Fruit fly (Drosophila melanogaster) whole organism, embryonic: ENCODE data around the gene CG43446.

ENCODE experiments used
- ATbp ChIP-seq: fragments of 200-800 bp; sonication (Bioruptor generic); optimal IDR thresholded peaks from 2 replicates; lab custom pipeline; 2017; ENCODE audit warnings: missing biosample characterization, mild to moderate bottlenecking, missing genetic modification characterization, missing genetic modification reagents
- Ada2b ChIP-seq: fragments of 200-800 bp; sonication (Bioruptor generic); IDR thresholded peaks from 2 replicates; pipeline ENCODE4 v1.3.6; 2022; ENCODE audit warnings: missing biosample characterization, missing genetic modification characterization
- Adf1 ChIP-seq: fragments of 200-800 bp; sonication (Bioruptor generic); IDR thresholded peaks from 2 replicates; pipeline ENCODE4 v1.3.6; 2022; ENCODE audit warnings: missing biosample characterization, missing genetic modification characterization
- Asciz ChIP-seq: fragments of 200-800 bp; sonication (Bioruptor generic); optimal IDR thresholded peaks from 2 replicates; lab custom pipeline; 2017; ENCODE audit warnings: missing biosample characterization, mild to moderate bottlenecking, missing genetic modification characterization, missing genetic modification reagents
- Atf-2 ChIP-seq: fragments of 200-800 bp; sonication (Bioruptor generic); optimal IDR thresholded peaks from 2 replicates; lab custom pipeline; 2016; ENCODE audit warnings: missing biosample characterization, missing genetic modification characterization
- B-H1 ChIP-seq: fragments of 200-800 bp; sonication (Bioruptor generic); IDR thresholded peaks from 3 replicates; pipeline ENCODE4 v1.3.6; 2022; ENCODE audit warnings: missing biosample characterization, missing genetic modification characterization
- Bteb2 ChIP-seq: fragments of 200-800 bp; sonication (Bioruptor generic); optimal IDR thresholded peaks from 2 replicates; lab custom pipeline; 2016; ENCODE audit warnings: missing biosample characterization, missing genetic modification characterization
- CG10267 ChIP-seq: fragments of 200-800 bp; sonication (Bioruptor generic); optimal IDR thresholded peaks from 2 replicates; lab custom pipeline; 2018; ENCODE audit warnings: missing biosample characterization, mild to moderate bottlenecking, missing genetic modification characterization, moderate library complexity
- CG10959 ChIP-seq: fragments of 200-800 bp; sonication (Bioruptor generic); IDR thresholded peaks from 2 replicates; pipeline ENCODE4 v1.3.6; 2022; ENCODE audit warnings: missing biosample characterization, missing genetic modification characterization
- CG11085 ChIP-seq: fragments of 200-800 bp; sonication (Bioruptor generic); IDR thresholded peaks from 2 replicates; pipeline ENCODE4 v1.3.6; 2022; ENCODE audit warnings: missing biosample characterization, missing genetic modification characterization
- CG12769 ChIP-seq: fragments of 200-800 bp; sonication (Bioruptor generic); optimal IDR thresholded peaks from 2 replicates; lab custom pipeline; 2019; ENCODE audit warnings: missing biosample characterization, mild to moderate bottlenecking, missing genetic modification characterization, moderate library complexity
- CG13123 ChIP-seq: fragments of 200-800 bp; sonication (Bioruptor generic); optimal IDR thresholded peaks from 2 replicates; lab custom pipeline; 2016; ENCODE audit warnings: missing biosample characterization, missing genetic modification characterization
- CG14667 ChIP-seq: fragments of 200-800 bp; sonication (Bioruptor generic); IDR thresholded peaks from 2 replicates; pipeline ENCODE4 v1.3.6; 2022; ENCODE audit warnings: missing biosample characterization, missing genetic modification characterization
- CG17361 ChIP-seq: fragments of 200-800 bp; sonication (Bioruptor generic); IDR thresholded peaks from 3 replicates; pipeline ENCODE4 v1.3.6; 2022; ENCODE audit warnings: missing biosample characterization, missing genetic modification characterization
- CG18262 ChIP-seq: fragments of 200-800 bp; optimal IDR thresholded peaks from 3 replicates; lab custom pipeline; 2019; ENCODE audit warnings: missing biosample characterization, mild to moderate bottlenecking, missing genetic modification characterization, moderate library complexity
- CG18599 ChIP-seq: fragments of 200-800 bp; sonication (Bioruptor generic); optimal IDR thresholded peaks from 3 replicates; lab custom pipeline; 2017; ENCODE audit warnings: missing biosample characterization, missing genetic modification characterization, mild to moderate bottlenecking, moderate library complexity, missing genetic modification reagents
- CG2116 ChIP-seq: fragments of 200-800 bp; sonication (Bioruptor generic); optimal IDR thresholded peaks from 3 replicates; lab custom pipeline; 2018; ENCODE audit warnings: missing biosample characterization, mild to moderate bottlenecking, missing genetic modification characterization
- CG2202 ChIP-seq: fragments of 200-800 bp; sonication (Bioruptor generic); optimal IDR thresholded peaks from 2 replicates; lab custom pipeline; 2018; ENCODE audit warnings: missing biosample characterization, mild to moderate bottlenecking, missing genetic modification characterization
- CG30020 ChIP-seq: fragments of 200-800 bp; optimal IDR thresholded peaks from 2 replicates; lab custom pipeline; 2019; ENCODE audit warnings: missing biosample characterization, mild to moderate bottlenecking, missing genetic modification characterization, moderate library complexity
- CG3281 ChIP-seq: fragments of 200-800 bp; sonication (Bioruptor generic); optimal IDR thresholded peaks from 3 replicates; lab custom pipeline; 2017; ENCODE audit warnings: missing biosample characterization, mild to moderate bottlenecking, missing genetic modification characterization
- CG34376 ChIP-seq: fragments of 200-800 bp; sonication (Bioruptor generic); optimal IDR thresholded peaks from 2 replicates; lab custom pipeline; 2018; ENCODE audit warnings: missing biosample characterization, mild to moderate bottlenecking, missing genetic modification characterization
- CG6765 ChIP-seq: fragments of 200-800 bp; sonication (Bioruptor generic); optimal IDR thresholded peaks from 3 replicates; lab custom pipeline; 2017; ENCODE audit warnings: missing biosample characterization, mild to moderate bottlenecking, missing genetic modification characterization
- CG6854 ChIP-seq: fragments of 200-800 bp; sonication (Bioruptor generic); optimal IDR thresholded peaks from 3 replicates; lab custom pipeline; 2017; ENCODE audit warnings: missing biosample characterization, mild to moderate bottlenecking, missing genetic modification characterization
- CG8089 ChIP-seq: fragments of 200-800 bp; sonication (Bioruptor generic); optimal IDR thresholded peaks from 3 replicates; lab custom pipeline; 2016; ENCODE audit warnings: missing biosample characterization, missing genetic modification characterization
- CkIIα-i1 ChIP-seq: fragments of 200-800 bp; sonication (Bioruptor generic); IDR thresholded peaks from 2 replicates; pipeline ENCODE4 v1.3.6; 2022; ENCODE audit warnings: missing biosample characterization, missing genetic modification characterization
- CoRest ChIP-seq: fragments of 200-800 bp; sonication (Bioruptor generic); optimal IDR thresholded peaks from 3 replicates; lab custom pipeline; 2018; ENCODE audit warnings: missing biosample characterization, mild to moderate bottlenecking, missing genetic modification characterization, moderate library complexity
- Deaf1 ChIP-seq: fragments of 200-800 bp; optimal IDR thresholded peaks from 3 replicates; lab custom pipeline; 2019; ENCODE audit warnings: missing biosample characterization, mild to moderate bottlenecking, missing genetic modification characterization, moderate library complexity
- Gsc ChIP-seq: fragments of 200-800 bp; sonication (Bioruptor generic); IDR thresholded peaks from 2 replicates; pipeline ENCODE4 v1.3.6; 2022; ENCODE audit warnings: missing biosample characterization, missing genetic modification characterization
- MESR4 ChIP-seq: fragments of 200-800 bp; sonication (Bioruptor generic); optimal IDR thresholded peaks from 2 replicates; lab custom pipeline; 2018; ENCODE audit warnings: missing biosample characterization, mild to moderate bottlenecking, missing genetic modification characterization, moderate library complexity
- Mrtf ChIP-seq: fragments of 200-800 bp; sonication (Bioruptor generic); IDR thresholded peaks from 3 replicates; pipeline ENCODE4 v1.3.6; 2022; ENCODE audit warnings: missing biosample characterization, missing genetic modification characterization
- Pdp1 ChIP-seq, 2 experiments: fragments of 200-800 bp; sonication (Bioruptor generic); optimal IDR thresholded peaks; 3 replicates each; lab custom pipeline; 2016; ENCODE audit warnings: missing biosample characterization in 2 of 2, missing genetic modification characterization in 2 of 2, mild to moderate bottlenecking in 1 of 2, moderate library complexity in 1 of 2
- Rx ChIP-seq: fragments of 200-800 bp; sonication (Bioruptor generic); IDR thresholded peaks from 2 replicates; pipeline ENCODE4 v1.3.6; 2022; ENCODE audit warnings: missing biosample characterization, missing genetic modification characterization
- YL-1 ChIP-seq: fragments of 200-800 bp; sonication (Bioruptor generic); optimal IDR thresholded peaks from 3 replicates; lab custom pipeline; 2017; ENCODE audit warnings: missing biosample characterization, mild to moderate bottlenecking, missing genetic modification characterization
- cad ChIP-seq: fragments of >200 bp; optimal IDR thresholded peaks from 2 replicates; lab custom pipeline; 2017; ENCODE audit warnings: missing biosample characterization, missing genetic modification characterization
- cg ChIP-seq: fragments of 200-800 bp; sonication (Bioruptor generic); optimal IDR thresholded peaks from 3 replicates; lab custom pipeline; 2019; ENCODE audit warnings: missing biosample characterization, mild to moderate bottlenecking, missing genetic modification characterization, moderate library complexity
- da ChIP-seq: fragments of 200-800 bp; sonication (Bioruptor generic); optimal IDR thresholded peaks from 2 replicates; lab custom pipeline; 2016; ENCODE audit warnings: missing biosample characterization, missing genetic modification characterization
- danr ChIP-seq: fragments of 200-800 bp; sonication (Bioruptor generic); IDR thresholded peaks from 2 replicates; pipeline ENCODE4 v1.3.6; 2022; ENCODE audit warnings: missing biosample characterization, missing genetic modification characterization
- emc ChIP-seq: fragments of 200-800 bp; sonication (Bioruptor generic); optimal IDR thresholded peaks from 2 replicates; lab custom pipeline; 2016; ENCODE audit warnings: missing biosample characterization, missing genetic modification characterization
- fd96Cb ChIP-seq: fragments of 200-800 bp; sonication (Bioruptor generic); optimal IDR thresholded peaks from 2 replicates; lab custom pipeline; 2018; ENCODE audit warnings: missing biosample characterization, mild to moderate bottlenecking, missing genetic modification characterization, moderate library complexity
- ftz-f1 ChIP-seq: fragments of 200-800 bp; sonication (Bioruptor generic); optimal IDR thresholded peaks from 2 replicates; lab custom pipeline; 2016; ENCODE audit warnings: missing biosample characterization, missing genetic modification characterization
- gem ChIP-seq: fragments of 200-800 bp; sonication (Bioruptor generic); optimal IDR thresholded peaks from 2 replicates; lab custom pipeline; 2019; ENCODE audit warnings: missing biosample characterization, mild to moderate bottlenecking, missing genetic modification characterization, moderate library complexity
- hkb ChIP-seq, 2 experiments: fragments of 200-800 bp in 1 of 2; fragments of >200 bp in 1 of 2; sonication (Bioruptor generic) in 1 of 2; IDR thresholded peaks in 1 of 2; optimal IDR thresholded peaks in 1 of 2; 2 replicates each; pipeline versions ENCODE4 v1.3.6 to Lab custom; 2017 to 2022; ENCODE audit warnings: missing biosample characterization in 1 of 2, missing genetic modification characterization in 1 of 2
- insv ChIP-seq, 2 experiments: fragments of 200-800 bp; sonication (Bioruptor generic); optimal IDR thresholded peaks; 3 replicates each; lab custom pipeline; 2016 to 2018; ENCODE audit warnings: missing biosample characterization in 2 of 2, missing genetic modification characterization in 2 of 2
- jing ChIP-seq: fragments of 200-800 bp; sonication (Bioruptor generic); optimal IDR thresholded peaks from 2 replicates; lab custom pipeline; 2018; ENCODE audit warnings: missing biosample characterization, mild to moderate bottlenecking, missing genetic modification characterization
- luna ChIP-seq: fragments of 200-800 bp; sonication (Bioruptor generic); optimal IDR thresholded peaks from 2 replicates; lab custom pipeline; 2016; ENCODE audit warnings: missing biosample characterization, missing genetic modification characterization
- nerfin-1 ChIP-seq: fragments of 200-800 bp; sonication (Bioruptor generic); optimal IDR thresholded peaks from 3 replicates; lab custom pipeline; 2019; ENCODE audit warnings: missing biosample characterization, mild to moderate bottlenecking, missing genetic modification characterization, moderate library complexity
- pum ChIP-seq: fragments of 200-800 bp; sonication (Bioruptor generic); optimal IDR thresholded peaks from 2 replicates; lab custom pipeline; 2016; ENCODE audit warnings: missing biosample characterization, missing genetic modification characterization
- stc ChIP-seq: fragments of 200-800 bp; sonication (Bioruptor generic); IDR thresholded peaks from 2 replicates; pipeline ENCODE4 v1.3.6; 2022; ENCODE audit warnings: missing biosample characterization, missing genetic modification characterization
- tio ChIP-seq: fragments of 200-800 bp; sonication (Bioruptor generic); optimal IDR thresholded peaks from 2 replicates; lab custom pipeline; 2017; ENCODE audit warnings: missing biosample characterization, missing genetic modification characterization, inconsistent platforms
- usp ChIP-seq: fragments of >200 bp; optimal IDR thresholded peaks from 2 replicates; lab custom pipeline; 2017; ENCODE audit warnings: missing biosample characterization, missing genetic modification characterization
- zen2 ChIP-seq: fragments of 200-800 bp; sonication (Bioruptor generic); IDR thresholded peaks from 3 replicates; pipeline ENCODE4 v1.3.6; 2022; ENCODE audit warnings: missing biosample characterization, missing genetic modification characterization; ENCODE audit not compliant: partially characterized antibody

Gene CG43446

DNA sequence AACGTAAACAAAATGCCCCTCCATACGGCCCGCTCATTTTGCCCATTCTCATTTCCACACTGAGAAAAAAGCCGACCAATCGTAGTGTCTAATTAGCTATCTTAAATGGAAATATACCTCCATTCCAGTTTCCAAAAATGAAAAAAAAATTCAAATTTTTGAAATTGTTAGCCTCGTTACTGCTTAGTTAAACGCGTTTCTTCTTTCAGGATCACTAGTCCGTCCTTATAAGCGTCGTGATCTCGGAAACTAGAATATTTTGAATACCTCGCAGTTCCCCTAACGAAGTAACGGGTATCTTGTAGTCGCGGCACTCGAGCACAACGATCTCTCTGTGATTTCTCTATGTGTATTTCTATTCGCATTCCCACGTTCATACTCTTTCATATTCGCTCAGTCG, 1.9 kb upstream of the CG43446 start (continued):
- peak; percentile 73 for TF ChIP-seq CoRest (tag; lab: Kevin White, UChicago)
- TF ChIP-seq pum (GFP tag; lab: Kevin White, UChicago), result peak; percentile 34
- 0 out of 2 replicates have a peak, but pooled peaks have one; percentile 13 for TF ChIP-seq CG14667 (GFP tag; lab: Robert Waterston, UW)
- TF ChIP-seq CG10267 (tag; lab: Kevin White, UChicago), result peak; percentile 29
- TF ChIP-seq Asciz, result peak; percentile 53
- TF ChIP-seq CkIIα-i1, result no peak
- no peak for TF ChIP-seq ftz-f1 (GFP tag; lab: Kevin White, UChicago)
- no peak for TF ChIP-seq CG8089 (GFP tag; lab: Kevin White, UChicago)
- TF ChIP-seq Adf1 (GFP tag; lab: Robert Waterston, UW), result no peak
- TF ChIP-seq Mrtf (GFP tag; lab: Robert Waterston, UW), result no peak
- TF ChIP-seq Deaf1 (tag; lab: Kevin White, UChicago), result peak; percentile 5
- peak; percentile 37 for TF ChIP-seq Bteb2 (GFP tag; lab: Kevin White, UChicago)
- peak; percentile 45 for TF ChIP-seq tio (GFP tag; lab: Kevin White, UChicago)
- peak; percentile 74 for TF ChIP-seq gem (tag; lab: Kevin White, UChicago)
- TF ChIP-seq CG12769, result no peak
- peak; percentile 62 for TF ChIP-seq CG18262
- no peak for TF ChIP-seq cad
- TF ChIP-seq Ada2b (GFP tag; lab: Robert Waterston, UW), result peak; percentile 47
- TF ChIP-seq Rx (GFP tag; lab: Robert Waterston, UW), result no peak
- TF ChIP-seq Pdp1 (GFP tag; optimal IDR thresholded peaks at IDR 0.05; lab: Kevin White, UChicago), result peak; percentile 28 to 69
- TF ChIP-seq B-H1 (GFP tag; lab: Robert Waterston, UW), result 0 out of 3 replicates have a peak, but pooled peaks have one; percentile 29
- TF ChIP-seq CG3281, result peak; percentile 68
- TF ChIP-seq CG11085 (GFP tag; lab: Robert Waterston, UW), result peak; percentile 26; the same call in 1 of the 2 replicates
- peak; percentile 51 for TF ChIP-seq CG6765 (GFP tag; lab: Kevin White, UChicago)
- TF ChIP-seq CG10959 (GFP tag; lab: Robert Waterston, UW), result no peak
- TF ChIP-seq CG2116 (GFP tag; lab: Kevin White, UChicago), result peak; percentile 1
- no peak for TF ChIP-seq CG2202 (tag; lab: Kevin White, UChicago)
- peak; percentile 35 for TF ChIP-seq ATbp (GFP tag; lab: Kevin White, UChicago)
- no peak for TF ChIP-seq CG13123 (GFP tag; lab: Kevin White, UChicago)
- no peak for TF ChIP-seq da
- TF ChIP-seq luna (GFP tag; lab: Kevin White, UChicago), result peak; percentile 32
- TF ChIP-seq CG17361, result peak; percentile 79
- no peak for TF ChIP-seq jing
- TF ChIP-seq nerfin-1, result peak; percentile 19
- TF ChIP-seq emc, result no peak
- TF ChIP-seq usp (GFP tag; lab: Kevin White, UChicago), result no peak
- no peak for TF ChIP-seq fd96Cb
- no peak for TF ChIP-seq insv (GFP tag; optimal IDR thresholded peaks at IDR 0.05; lab: Kevin White, UChicago)
- TF ChIP-seq danr (GFP tag; lab: Robert Waterston, UW), result 0 out of 2 replicates have a peak, but pooled peaks have one; percentile 24
- 0 out of 2 replicates have a peak, but pooled peaks have one; percentile 16 for TF ChIP-seq Gsc (GFP tag; lab: Robert Waterston, UW)
- no peak for TF ChIP-seq cg (GFP tag; lab: Kevin White, UChicago)
- TF ChIP-seq CG6854, result peak; percentile 34
- no peak for TF ChIP-seq zen2
- TF ChIP-seq CG34376 (GFP tag; lab: Kevin White, UChicago), result no peak
- no peak for TF ChIP-seq hkb (optimal IDR thresholded peaks at IDR 0.05; lab: Kevin White, UChicago)
- TF ChIP-seq hkb (GFP tag; IDR thresholded peaks at IDR 0.05; lab: Robert Waterston, UW), result peak; percentile 46; the same call in 1 of the 2 replicates
- no peak for TF ChIP-seq stc
- TF ChIP-seq YL-1, result no peak
- peak; percentile 68 for TF ChIP-seq Atf-2 (GFP tag; lab: Kevin White, UChicago)
- no peak for TF ChIP-seq CG30020
- TF ChIP-seq CG18599, result peak; percentile 69
- TF ChIP-seq MESR4 (GFP tag; lab: Kevin White, UChicago), result no peak
